Worm (Caenorhabditis elegans) whole organism, young adult: ENCODE measurements around the gene hpo-29.
A peak's percentile ranks its signal among the peaks of the same experiment; 100 is the strongest.

Experiments
- D2030.7 ChIP-seq: fragments of 200-800 bp; sonication (Bioruptor generic); IDR thresholded peaks from 2 replicates; pipeline ENCODE4 v1.3.6; 2022; ENCODE audit warnings: missing genetic modification reagents, missing genetic modification characterization, missing compliant biosample characterization
- F22D6.2 ChIP-seq: sonication (generic microtip); optimal IDR thresholded peaks from 2 replicates; lab custom pipeline; 2016; ENCODE audit warnings: mild to moderate bottlenecking, missing genetic modification characterization, missing compliant biosample characterization
- F23B12.7 ChIP-seq: sonication (generic microtip); optimal IDR thresholded peaks from 2 replicates; lab custom pipeline; 2017; ENCODE audit warnings: missing genetic modification characterization, mild to moderate bottlenecking, missing compliant biosample characterization, antibody characterized with exemption, moderate library complexity; ENCODE audit not compliant: insufficient read depth
- F33H1.4 ChIP-seq: fragments of 200-800 bp; sonication (Bioruptor generic); IDR thresholded peaks from 2 replicates; pipeline ENCODE4 v1.3.6; 2022; ENCODE audit warnings: missing genetic modification reagents, missing genetic modification characterization, missing compliant biosample characterization
- F52B5.7 ChIP-seq: sonication (generic microtip); optimal IDR thresholded peaks from 2 replicates; lab custom pipeline; 2016; ENCODE audit warnings: mild to moderate bottlenecking, missing genetic modification characterization, missing compliant biosample characterization
- Y67H2A.10 ChIP-seq: fragments of 200-800 bp; sonication (Bioruptor generic); conservative IDR thresholded peaks from 2 replicates; pipeline ENCODE4 v1.3.6; 2022; ENCODE audit warnings: missing genetic modification reagents, missing genetic modification characterization, missing compliant biosample characterization
- ZK185.1 ChIP-seq: sonication (generic microtip); optimal IDR thresholded peaks from 2 replicates; lab custom pipeline; 2016; ENCODE audit warnings: mild to moderate bottlenecking, missing genetic modification characterization, missing compliant biosample characterization; ENCODE audit not compliant: poor library complexity, severe bottlenecking
- ama-1 ChIP-seq, 3 experiments: fragments of 150-350 bp in 1 of 3; sonication (generic microtip) in 2 of 3; optimal IDR thresholded peaks; 2 replicates each; lab custom pipeline; 2014 to 2018; ENCODE audit warnings: missing biosample characterization in 2 of 3, missing genetic modification characterization in 2 of 3, missing genetic modification reagents in 2 of 3
- athp-1 ChIP-seq: sonication (generic microtip); optimal IDR thresholded peaks from 2 replicates; lab custom pipeline; 2017; ENCODE audit warnings: mild to moderate bottlenecking, missing genetic modification characterization, missing compliant biosample characterization
- attf-6 ChIP-seq: fragments of 200-800 bp; sonication (Bioruptor generic); IDR thresholded peaks from 2 replicates; pipeline ENCODE4 v1.3.6; 2022; ENCODE audit warnings: missing genetic modification reagents, missing genetic modification characterization, missing compliant biosample characterization
- ccch-3 ChIP-seq: fragments of 200-800 bp; sonication (Bioruptor generic); optimal IDR thresholded peaks from 2 replicates; lab custom pipeline; 2018; ENCODE audit warnings: mild to moderate bottlenecking, missing genetic modification characterization, missing compliant biosample characterization
- cebp-1 ChIP-seq, 2 experiments: fragments of 200-800 bp in 1 of 2; sonication (Bioruptor generic) in 1 of 2; sonication (generic microtip) in 1 of 2; IDR thresholded peaks in 1 of 2; optimal IDR thresholded peaks in 1 of 2; 2 replicates each; pipeline versions ENCODE4 v1.3.6 to Lab custom; 2017 to 2022; ENCODE audit warnings: missing compliant biosample characterization in 2 of 2, missing genetic modification characterization in 2 of 2, mild to moderate bottlenecking in 1 of 2, missing genetic modification reagents in 1 of 2, moderate library complexity in 1 of 2
- ceh-100 ChIP-seq: fragments of 200-800 bp; sonication (Bioruptor generic); IDR thresholded peaks from 2 replicates; pipeline ENCODE4 v1.3.6; 2022; ENCODE audit warnings: missing genetic modification reagents, missing genetic modification characterization, missing compliant biosample characterization
- ceh-27 ChIP-seq: fragments of 200-800 bp; sonication (Bioruptor generic); optimal IDR thresholded peaks from 2 replicates; lab custom pipeline; 2018; ENCODE audit warnings: mild to moderate bottlenecking, missing genetic modification characterization, moderate library complexity, missing compliant biosample characterization
- ceh-79 ChIP-seq: sonication (generic microtip); optimal IDR thresholded peaks from 2 replicates; lab custom pipeline; 2017; ENCODE audit warnings: mild to moderate bottlenecking, missing genetic modification characterization, missing compliant biosample characterization
- ceh-91 ChIP-seq: fragments of 200-800 bp; sonication (Bioruptor generic); IDR thresholded peaks from 2 replicates; pipeline ENCODE4 v1.3.6; 2022; ENCODE audit warnings: missing genetic modification reagents, missing genetic modification characterization, missing compliant biosample characterization
- dox-1 ChIP-seq: fragments of 200-800 bp; sonication (Bioruptor generic); IDR thresholded peaks from 2 replicates; pipeline ENCODE4 v1.3.6; 2022; ENCODE audit warnings: missing genetic modification reagents, missing genetic modification characterization, missing compliant biosample characterization
- dpff-1 ChIP-seq: sonication (generic microtip); optimal IDR thresholded peaks from 2 replicates; lab custom pipeline; 2017; ENCODE audit warnings: mild to moderate bottlenecking, missing genetic modification characterization, missing compliant biosample characterization
- dpl-1 ChIP-seq: fragments of 150-350 bp; optimal IDR thresholded peaks from 2 replicates; lab custom pipeline; 2014; ENCODE audit warnings: missing biosample characterization, missing genetic modification reagents, missing genetic modification characterization
- ets-4 ChIP-seq: fragments of 200-800 bp; sonication (Bioruptor generic); optimal IDR thresholded peaks from 2 replicates; lab custom pipeline; 2018; ENCODE audit warnings: mild to moderate bottlenecking, missing genetic modification characterization, missing compliant biosample characterization
- hmg-1.2 ChIP-seq: fragments of 200-800 bp; sonication (Bioruptor generic); IDR thresholded peaks from 2 replicates; pipeline ENCODE4 v1.3.6; 2022; ENCODE audit warnings: missing genetic modification reagents, missing genetic modification characterization, missing compliant biosample characterization
- hmg-20 ChIP-seq: fragments of 200-800 bp; sonication (Bioruptor generic); IDR thresholded peaks from 2 replicates; pipeline ENCODE4 v1.3.6; 2022; ENCODE audit warnings: missing genetic modification reagents, missing genetic modification characterization, missing compliant biosample characterization
- lin-35 ChIP-seq, 3 experiments: fragments of 150-350 bp in 2 of 3; sonication (generic microtip) in 1 of 3; optimal IDR thresholded peaks; 2 replicates each; lab custom pipeline; 2014 to 2018; ENCODE audit warnings: missing biosample characterization in 3 of 3, missing genetic modification characterization in 3 of 3, missing genetic modification reagents in 3 of 3
- lsl-1 ChIP-seq: fragments of 200-800 bp; sonication (Bioruptor generic); optimal IDR thresholded peaks from 2 replicates; lab custom pipeline; 2018; ENCODE audit warnings: mild to moderate bottlenecking, missing genetic modification characterization, moderate library complexity, missing compliant biosample characterization
- lsy-27 ChIP-seq: sonication (generic microtip); optimal IDR thresholded peaks from 2 replicates; lab custom pipeline; 2017; ENCODE audit warnings: missing genetic modification characterization, mild to moderate bottlenecking, missing compliant biosample characterization, antibody characterized with exemption, missing genotype, borderline replicate concordance; ENCODE audit not compliant: insufficient read depth
- madf-10 ChIP-seq: sonication (generic microtip); optimal IDR thresholded peaks from 2 replicates; lab custom pipeline; 2016; ENCODE audit warnings: mild to moderate bottlenecking, missing genetic modification characterization, missing compliant biosample characterization
- madf-6 ChIP-seq: fragments of 200-800 bp; sonication (Bioruptor generic); IDR thresholded peaks from 2 replicates; pipeline ENCODE4 v1.3.6; 2022; ENCODE audit warnings: missing genetic modification reagents, missing genetic modification characterization, missing compliant biosample characterization
- madf-8 ChIP-seq: fragments of 200-800 bp; sonication (Bioruptor generic); conservative IDR thresholded peaks from 2 replicates; pipeline ENCODE4 v1.3.6; 2022; ENCODE audit warnings: missing genetic modification reagents, missing genetic modification characterization, missing compliant biosample characterization
- mcd-1 ChIP-seq: fragments of 200-800 bp; sonication (Bioruptor generic); IDR thresholded peaks from 2 replicates; pipeline ENCODE4 v1.3.6; 2022; ENCODE audit warnings: missing genetic modification reagents, missing genetic modification characterization, missing compliant biosample characterization
- nfyb-1 ChIP-seq: fragments of 200-800 bp; sonication (Bioruptor generic); IDR thresholded peaks from 2 replicates; pipeline ENCODE4 v1.3.6; 2022; ENCODE audit warnings: missing genetic modification reagents, missing genetic modification characterization, missing compliant biosample characterization
- pha-4 ChIP-seq: fragments of 150-350 bp; sonication (generic microtip); optimal IDR thresholded peaks from 2 replicates; lab custom pipeline; 2014; ENCODE audit warnings: missing biosample characterization, missing genetic modification reagents, missing genetic modification characterization
- rpc-1 ChIP-seq, 2 experiments: fragments of 150-350 bp in 1 of 2; sonication (generic microtip) in 1 of 2; optimal IDR thresholded peaks; 2 replicates each; lab custom pipeline; 2014 to 2018; ENCODE audit warnings: missing biosample characterization in 1 of 2, missing genetic modification characterization in 1 of 2, missing genetic modification reagents in 1 of 2, missing genotype in 1 of 2
- tbp1 ChIP-seq: fragments of 200-800 bp; sonication (Bioruptor generic); optimal IDR thresholded peaks from 2 replicates; lab custom pipeline; 2018; ENCODE audit warnings: mild to moderate bottlenecking, missing genetic modification characterization, missing compliant biosample characterization
- ztf-18 ChIP-seq: sonication (generic microtip); optimal IDR thresholded peaks from 2 replicates; lab custom pipeline; 2016; ENCODE audit warnings: missing genotype, mild to moderate bottlenecking, missing genetic modification characterization, missing compliant biosample characterization

Gene hpo-29

ce11 chrIII:269572-269971 is 33.9 kb downstream of the hpo-29 start:
- TF ChIP-seq nfyb-1 (GFP tag; lab: Robert Waterston, UW) (0 out of 2 replicates have a peak, but pooled peaks have one; percentile 33), lsl-1 (GFP tag; lab: Kevin White, UChicago) (peak; percentile 33), D2030.7 (GFP tag; lab: Robert Waterston, UW) (0 out of 2 replicates have a peak, but pooled peaks have one; percentile 28), madf-6 (GFP tag; lab: Robert Waterston, UW) (peak; percentile 25; the same call in 1 of the 2 replicates), mcd-1 (GFP tag; lab: Robert Waterston, UW) (peak; percentile 62), hmg-1.2 (GFP tag; lab: Robert Waterston, UW) (peak; percentile 82), F33H1.4 (GFP tag; lab: Robert Waterston, UW) (peak; percentile 29; the same call in 1 of the 2 replicates), dox-1 (GFP tag; lab: Robert Waterston, UW) (0 out of 2 replicates have a peak, but pooled peaks have one; percentile 25)

DNA sequence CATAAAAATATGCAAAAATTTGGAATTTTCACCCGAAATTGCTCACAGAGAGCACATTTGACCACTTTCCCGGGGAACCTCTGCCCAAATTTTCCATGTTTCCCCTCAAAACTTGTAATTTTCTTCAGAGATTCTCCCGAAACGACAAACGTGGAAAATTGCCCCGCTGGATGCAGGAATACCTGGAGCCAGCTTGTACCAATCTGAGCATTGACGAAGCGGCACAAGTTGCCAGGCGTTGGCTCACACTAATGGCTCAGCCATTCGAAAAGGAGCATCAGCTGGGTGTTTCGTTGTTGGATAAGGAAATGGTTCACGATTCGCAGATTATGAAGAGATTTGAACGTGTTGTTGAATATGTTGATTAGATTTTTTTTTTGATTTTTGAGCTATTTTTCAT is 46.9 kb downstream of the hpo-29 start:
- TF ChIP-seq athp-1 (tag; lab: Kevin White, UChicago): no peak
- TF ChIP-seq ama-1 (optimal IDR thresholded peaks at IDR 0.05; lab: Kevin White, UChicago): no peak
- TF ChIP-seq ama-1 (GFP tag; optimal IDR thresholded peaks at IDR 0.05; lab: Kevin White, UChicago): no peak
- no peak for TF ChIP-seq ceh-27 (GFP tag; lab: Kevin White, UChicago)
- no peak for TF ChIP-seq ceh-100 (GFP tag; lab: Robert Waterston, UW)
- TF ChIP-seq rpc-1 (optimal IDR thresholded peaks at IDR 0.05; lab: Kevin White, UChicago): no peak
- no peak for TF ChIP-seq rpc-1 (tag; optimal IDR thresholded peaks at IDR 0.05; lab: Kevin White, UChicago)
- TF ChIP-seq ets-4 (GFP tag; lab: Kevin White, UChicago): no peak
- TF ChIP-seq pha-4: no peak
- no peak for TF ChIP-seq F52B5.7 (tag; lab: Kevin White, UChicago)
- no peak for TF ChIP-seq lin-35 (GFP tag; optimal IDR thresholded peaks at IDR 0.05; lab: Kevin White, UChicago)
- no peak for TF ChIP-seq dpff-1 (tag; lab: Kevin White, UChicago)
- TF ChIP-seq F22D6.2 (tag; lab: Kevin White, UChicago): no peak
- no peak for TF ChIP-seq Y67H2A.10 (GFP tag; lab: Robert Waterston, UW)
- no peak for TF ChIP-seq tbp1

DNA sequence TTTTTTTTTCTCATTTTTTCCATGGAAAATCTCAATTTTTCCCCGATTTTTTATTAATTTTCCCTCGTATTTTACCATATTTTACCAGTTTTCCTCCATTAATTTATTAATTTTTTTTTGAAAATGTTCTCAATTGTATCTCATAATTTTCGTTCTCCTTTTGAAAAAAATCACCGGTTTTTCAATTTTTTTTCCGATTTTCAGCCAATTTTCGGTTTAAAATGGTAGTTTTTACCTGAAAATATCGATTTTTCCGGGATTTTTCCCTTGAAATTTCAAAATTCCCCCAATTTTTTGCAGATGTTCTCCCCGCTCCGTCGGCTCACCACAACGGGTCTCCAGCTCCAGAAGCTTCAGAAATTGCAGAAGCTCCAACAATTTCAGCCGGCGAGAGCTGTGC is 48.2 kb downstream of the hpo-29 start, which contains the start of gene taco-1:
Gene taco-1 (plus strand): TSS at position 301 of the 400 bp plus-strand sequence.
- no peak for TF ChIP-seq cebp-1 (GFP tag; IDR thresholded peaks at IDR 0.05; lab: Robert Waterston, UW)
- TF ChIP-seq cebp-1 (tag; optimal IDR thresholded peaks at IDR 0.05; lab: Kevin White, UChicago): no peak
- TF ChIP-seq ceh-91 (GFP tag; lab: Robert Waterston, UW): no peak
- no peak for TF ChIP-seq nfyb-1 (GFP tag; lab: Robert Waterston, UW)
- TF ChIP-seq ZK185.1 (tag; lab: Kevin White, UChicago): no peak
- no peak for TF ChIP-seq pha-4
- no peak for TF ChIP-seq ceh-79
- TF ChIP-seq madf-8 (GFP tag; lab: Robert Waterston, UW): no peak
- no peak for TF ChIP-seq ztf-18
- TF ChIP-seq madf-10 (tag; lab: Kevin White, UChicago): no peak
- TF ChIP-seq lsy-27 (tag; lab: Kevin White, UChicago): no peak
- TF ChIP-seq dpl-1 (GFP tag; lab: Kevin White, UChicago): no peak
- no peak for TF ChIP-seq attf-6 (GFP tag; lab: Robert Waterston, UW)
- TF ChIP-seq F23B12.7 (tag; lab: Kevin White, UChicago): no peak
- no peak for TF ChIP-seq hmg-20
- no peak for TF ChIP-seq ccch-3 (GFP tag; lab: Kevin White, UChicago)
